Fruit fly (Drosophila melanogaster): ENCODE results near the gene DNAlig3.
A peak's percentile ranks its signal among the peaks of the same experiment; 100 is the strongest.

The DNAlig3 gene

DNA sequence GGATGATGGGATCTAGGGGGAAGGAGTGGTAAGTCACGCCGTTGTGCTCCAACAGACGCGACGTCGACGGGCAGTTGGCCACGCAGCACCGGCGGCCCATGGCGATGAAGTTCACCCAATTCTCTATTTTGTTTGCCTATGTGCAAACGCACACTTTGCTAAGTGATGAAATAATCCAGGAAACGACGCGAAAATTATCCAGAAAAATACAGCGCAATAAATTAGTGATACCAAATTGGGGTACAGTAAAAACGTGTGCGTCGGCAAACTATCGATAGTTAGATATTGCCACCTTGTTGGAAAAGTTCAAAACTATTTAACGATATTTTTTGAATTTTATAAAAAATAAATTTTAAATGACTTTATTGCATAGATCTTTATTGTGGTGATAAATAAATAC is 45.6 kb downstream of the DNAlig3 start, which contains the start of gene MBD-R2 (continued):
- TF ChIP-seq CG14710 (tag; optimal IDR thresholded peaks at IDR 0.05) (peak; percentile 46), Aef1 (GFP tag; IDR thresholded peaks at IDR 0.05) (no peak), CG2712 (tag; optimal IDR thresholded peaks at IDR 0.05) (peak; percentile 38), CG1603 (tag; optimal IDR thresholded peaks at IDR 0.05) (peak; percentile 39), CG31441 (GFP tag; IDR thresholded peaks at IDR 0.05) (peak; percentile 25; the same call in 1 of the 2 replicates), YL-1 (GFP tag; optimal IDR thresholded peaks at IDR 0.05) (peak; percentile 87), CG11456 (GFP tag; IDR thresholded peaks at IDR 0.05) (no peak), bbx (GFP tag; IDR thresholded peaks at IDR 0.05; ENCODE audit: partially characterized antibody) (peak; percentile 61), grau (tag; optimal IDR thresholded peaks at IDR 0.05) (peak; percentile 42), CG10366 (GFP tag; IDR thresholded peaks at IDR 0.05) (no peak), CG12769 (tag; optimal IDR thresholded peaks at IDR 0.05) (no peak), Pdp1 (GFP tag; optimal IDR thresholded peaks at IDR 0.05) (peak in 1 of 2 experiments; percentile 21), crol (GFP tag; IDR thresholded peaks at IDR 0.05) (peak; percentile 89), CG17912 (GFP tag; optimal IDR thresholded peaks at IDR 0.05) (no peak), CG10209 (GFP tag; optimal IDR thresholded peaks at IDR 0.05) (no peak), sens (GFP tag) (peak; percentile 73), Doc3 (GFP tag; IDR thresholded peaks at IDR 0.05; ENCODE audit: partially characterized antibody) (peak; percentile 56; the same call in 2 of the 3 replicates), HLH4C (GFP tag; IDR thresholded peaks at IDR 0.05; ENCODE audit: partially characterized antibody) (peak; percentile 37; the same call in 2 of the 3 replicates), Xrp1 (GFP tag; IDR thresholded peaks at IDR 0.05) (0 out of 2 replicates have a peak, but pooled peaks have one; percentile 16), CG1602 (GFP tag; optimal IDR thresholded peaks at IDR 0.05) (no peak), ara (GFP tag; IDR thresholded peaks at IDR 0.05) (no peak), gce (GFP tag; IDR thresholded peaks at IDR 0.05) (no peak), vvl (GFP tag; IDR thresholded peaks at IDR 0.05) (peak; percentile 15; the same call in 1 of the 2 replicates), odd (GFP tag; optimal IDR thresholded peaks at IDR 0.05) (no peak), CG30020 (tag; optimal IDR thresholded peaks at IDR 0.05) (no peak), Dll (GFP tag; IDR thresholded peaks at IDR 0.05; ENCODE audit: partially characterized antibody) (peak; percentile 78), CG12391 (tag; optimal IDR thresholded peaks at IDR 0.05) (peak; percentile 34), stwl (tag; optimal IDR thresholded peaks at IDR 0.05) (peak; percentile 65), Fer1 (GFP tag; optimal IDR thresholded peaks at IDR 0.05) (no peak), gem (tag; optimal IDR thresholded peaks at IDR 0.05) (peak; percentile 22), caup (GFP tag; optimal IDR thresholded peaks at IDR 0.05; ENCODE audit: severe bottlenecking) (no peak), CG7357 (GFP tag; IDR thresholded peaks at IDR 0.05) (no peak), Opbp (GFP tag; IDR thresholded peaks at IDR 0.05; ENCODE audit: partially characterized antibody) (peak; percentile 80; the same call in 2 of the 3 replicates), dimm (GFP tag; IDR thresholded peaks at IDR 0.05) (no peak), gt (GFP tag; IDR thresholded peaks at IDR 0.05) (no peak), HmgZ (tag; optimal IDR thresholded peaks at IDR 0.05) (peak; percentile 47), CG13123 (GFP tag; optimal IDR thresholded peaks at IDR 0.05) (no peak), lilli (GFP tag; optimal IDR thresholded peaks at IDR 0.05) (no peak), tgo (GFP tag; IDR thresholded peaks at IDR 0.05) (no peak), Lhr (GFP tag; optimal IDR thresholded peaks at IDR 0.05) (peak; percentile 54), run (tag; optimal IDR thresholded peaks at IDR 0.05) (no peak), CG12659 (GFP tag; optimal IDR thresholded peaks at IDR 0.05) (peak; percentile 62), Tbp (GFP tag; optimal IDR thresholded peaks at IDR 0.05) (no peak), Eip74EF (GFP tag; optimal IDR thresholded peaks at IDR 0.05) (no peak), CG4404 (GFP tag; IDR thresholded peaks at IDR 0.05) (no peak), CG8281 (tag; optimal IDR thresholded peaks at IDR 0.05) (no peak), bigmax (GFP tag; optimal IDR thresholded peaks at IDR 0.05) (no peak), exex (tag; optimal IDR thresholded peaks at IDR 0.05) (no peak), gfzf (GFP tag; optimal IDR thresholded peaks at IDR 0.05) (peak; percentile 74), CG11247 (GFP tag; IDR thresholded peaks at IDR 0.05) (no peak)

Measured in whole organism, embryonic.